Worm (Caenorhabditis elegans): Measurements from ENCODE around the gene trx-3.

DNA sequence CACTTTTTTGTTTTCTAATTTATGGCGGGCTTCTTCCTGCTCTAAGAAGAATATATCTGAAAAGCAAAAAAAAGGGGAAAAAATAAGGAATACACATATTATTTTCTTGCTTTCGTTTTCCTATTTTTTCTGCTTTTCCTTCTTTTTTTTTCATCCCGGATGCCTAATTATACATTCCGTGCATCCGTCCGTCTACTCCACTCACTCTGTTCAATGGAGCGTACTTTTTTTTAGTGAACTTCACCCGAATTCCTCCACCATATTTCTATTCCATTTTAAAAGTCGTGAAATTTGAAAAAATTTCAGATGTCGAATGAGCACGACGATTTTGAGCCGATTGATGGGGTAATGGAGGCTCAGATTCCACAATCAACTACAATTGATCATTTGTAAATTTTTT is 49.4 kb downstream of the trx-3 start, which contains the start of gene ZK185.2:
- TF ChIP-seq flt-1 (GFP tag; IDR thresholded peaks at IDR 0.05) (no peak), tab-1 (GFP tag; IDR thresholded peaks at IDR 0.05) (no peak), T22C8.4 (GFP tag; IDR thresholded peaks at IDR 0.05) (no peak), ref-1 (GFP tag; conservative IDR thresholded peaks at IDR 0.05) (no peak), cog-1 (tag; optimal IDR thresholded peaks at IDR 0.05) (no peak)
